Worm (Caenorhabditis elegans): ENCODE results near the gene ZK355.2.

The ZK355.2 gene

DNA sequence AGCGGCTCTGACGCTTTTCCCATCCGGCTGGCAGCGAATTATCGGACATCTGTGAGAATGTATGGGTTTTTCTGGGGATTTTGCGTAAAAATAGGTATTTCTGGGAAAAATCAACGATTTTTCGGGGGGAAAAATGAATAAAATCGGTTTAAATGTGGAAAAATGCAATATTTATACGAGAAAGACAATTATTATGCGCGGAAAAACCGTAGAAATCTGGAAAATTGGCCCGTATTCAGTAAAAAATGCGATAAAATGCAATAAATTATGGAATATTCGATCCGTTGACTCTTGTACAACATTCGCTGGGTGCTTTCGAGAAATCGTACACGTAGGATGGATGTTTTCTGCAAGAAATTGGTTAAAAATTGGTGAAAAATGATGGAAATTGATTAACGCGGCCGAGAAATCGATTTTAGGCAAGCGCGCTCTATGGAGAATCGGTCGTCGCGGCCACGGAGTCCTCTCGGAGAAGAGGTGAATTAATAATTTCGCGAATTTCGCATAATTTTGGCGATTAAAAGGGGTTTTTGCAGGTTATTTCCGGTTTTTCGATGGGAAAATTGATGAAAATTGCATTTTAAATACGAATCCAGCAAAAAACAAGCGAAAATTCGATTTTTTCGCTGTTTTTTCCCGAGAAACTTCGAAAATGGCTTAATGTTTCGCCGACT lies 34.6 kb upstream of the ZK355.2 start, which contains the start of gene pinn-1 (continued):
- TF ChIP-seq tbx-9 (tag; optimal IDR thresholded peaks at IDR 0.05; ENCODE audit: borderline replicate concordance) (no peak), ceh-100 (GFP tag; IDR thresholded peaks at IDR 0.05) (peak; percentile 85), snpc-3.4 (tag; optimal IDR thresholded peaks at IDR 0.05) (peak; percentile 31), snpc-1.3 (tag; optimal IDR thresholded peaks at IDR 0.05; ENCODE audit: insufficient read depth) (no peak), madf-10 (tag; optimal IDR thresholded peaks at IDR 0.05) (peak; percentile 69), Y53F4B.3 (GFP tag; IDR thresholded peaks at IDR 0.05) (peak; percentile 10; the same call in 1 of the 2 replicates), lin-26 (GFP tag; IDR thresholded peaks at IDR 0.05) (peak; percentile 66), ets-4 (GFP tag; optimal IDR thresholded peaks at IDR 0.05) (no peak), snpc-4 (GFP tag; optimal IDR thresholded peaks at IDR 0.05) (no peak), snpc-4 (tag; optimal IDR thresholded peaks at IDR 0.05) (peak; percentile 29 to 76 (median 45)), attf-6 (GFP tag; IDR thresholded peaks at IDR 0.05) (no peak), ekl-4 (GFP tag; IDR thresholded peaks at IDR 0.05) (peak; percentile 68), ztf-22 (GFP tag; optimal IDR thresholded peaks at IDR 0.05) (peak; percentile 30), Y67H2A.10 (GFP tag; conservative IDR thresholded peaks at IDR 0.05) (peak; percentile 70; the same call in 1 of the 2 replicates), nfyb-1 (GFP tag; IDR thresholded peaks at IDR 0.05) (peak; percentile 92), K12H6.12 (tag; optimal IDR thresholded peaks at IDR 0.05) (peak; percentile 82), F49E8.2 (tag; optimal IDR thresholded peaks at IDR 0.05; ENCODE audit: insufficient read depth) (no peak), egrh-3 (GFP tag; IDR thresholded peaks at IDR 0.05) (peak; percentile 52; the same call in 1 of the 2 replicates), mcd-1 (GFP tag; IDR thresholded peaks at IDR 0.05) (peak; percentile 99), sdz-38 (tag; optimal IDR thresholded peaks at IDR 0.05) (no peak), F10E7.11 (tag; optimal IDR thresholded peaks at IDR 0.05) (no peak), B0035.1 (tag; optimal IDR thresholded peaks at IDR 0.05) (no peak), bed-1 (GFP tag; IDR thresholded peaks at IDR 0.05) (no peak), dox-1 (GFP tag; IDR thresholded peaks at IDR 0.05) (peak; percentile 94), ztf-3 (GFP tag; optimal IDR thresholded peaks at IDR 0.05) (no peak), madf-3 (GFP tag; IDR thresholded peaks at IDR 0.05) (peak; percentile 85), repo-1 (tag; optimal IDR thresholded peaks at IDR 0.05) (peak; percentile 56), somi-1 (GFP tag; optimal IDR thresholded peaks at IDR 0.05) (no peak), Y95B8A.8 (GFP tag; IDR thresholded peaks at IDR 0.05) (peak; percentile 77), lag-1 (GFP tag; IDR thresholded peaks at IDR 0.05) (no peak), zfh-2 (GFP tag; conservative IDR thresholded peaks at IDR 0.05) (peak; percentile 49; the same call in 1 of the 2 replicates), unc-62 (GFP tag; optimal IDR thresholded peaks at IDR 0.05) (no peak), mxl-1 (tag; optimal IDR thresholded peaks at IDR 0.05) (no peak), dpff-1 (tag; optimal IDR thresholded peaks at IDR 0.05) (no peak), rec-8 (tag; optimal IDR thresholded peaks at IDR 0.05) (peak; percentile 28 to 56), ztf-28 (GFP tag; IDR thresholded peaks at IDR 0.05) (peak; percentile 93), zim-3 (tag; optimal IDR thresholded peaks at IDR 0.05) (peak; percentile 60), F57A8.1 (GFP tag; optimal IDR thresholded peaks at IDR 0.05) (no peak), unc-130 (GFP tag; optimal IDR thresholded peaks at IDR 0.05) (peak; percentile 80), hlh-12 (tag; optimal IDR thresholded peaks at IDR 0.05) (no peak), nhr-80 (tag; optimal IDR thresholded peaks at IDR 0.05) (peak; percentile 4), F55B11.4 (tag; optimal IDR thresholded peaks at IDR 0.05; ENCODE audit: borderline replicate concordance, insufficient read depth) (no peak), C17E4.6 (GFP tag; IDR thresholded peaks at IDR 0.05) (0 out of 2 replicates have a peak, but pooled peaks have one; percentile 37), ZK185.1 (tag; optimal IDR thresholded peaks at IDR 0.05; ENCODE audit: poor library complexity, severe bottlenecking) (no peak), aptf-3 (GFP tag; IDR thresholded peaks at IDR 0.05) (no peak), T26A5.8 (tag; optimal IDR thresholded peaks at IDR 0.05) (no peak), lin-54 (GFP tag; optimal IDR thresholded peaks at IDR 0.05) (peak; percentile 81)
